Fruit fly (Drosophila melanogaster) whole organism, prepupa: Measurements from ENCODE around the gene Btnd.
A peak's percentile ranks its signal among the peaks of the same experiment; 100 is the strongest.

Source experiments
- Blimp-1 ChIP-seq: fragments of 200-800 bp; sonication (Bioruptor generic); optimal IDR thresholded peaks from 3 replicates; lab custom pipeline; 2017; ENCODE audit warnings: missing biosample characterization, missing genetic modification characterization, mild to moderate bottlenecking, moderate library complexity, missing genetic modification reagents
- CG10631 ChIP-seq: fragments of 200-800 bp; sonication (Bioruptor generic); optimal IDR thresholded peaks from 2 replicates; lab custom pipeline; 2016; ENCODE audit warnings: missing biosample characterization, missing genetic modification characterization
- CG10669 ChIP-seq: fragments of 200-800 bp; sonication (Bioruptor generic); optimal IDR thresholded peaks from 3 replicates; lab custom pipeline; 2018; ENCODE audit warnings: missing biosample characterization, mild to moderate bottlenecking, missing genetic modification characterization, moderate library complexity
- CG11294 ChIP-seq: fragments of 200-800 bp; sonication (Bioruptor generic); IDR thresholded peaks from 2 replicates; pipeline ENCODE4 v1.3.6; 2022; ENCODE audit warnings: missing biosample characterization, missing genetic modification characterization
- CG11902 ChIP-seq: fragments of 200-800 bp; sonication (Bioruptor generic); optimal IDR thresholded peaks from 3 replicates; lab custom pipeline; 2016; ENCODE audit warnings: missing biosample characterization, missing genetic modification characterization
- CG15336 ChIP-seq: fragments of 200-800 bp; sonication (Bioruptor generic); IDR thresholded peaks from 2 replicates; pipeline ENCODE4 v1.3.6; 2022; ENCODE audit warnings: missing biosample characterization, missing genetic modification characterization
- CG1621 ChIP-seq: fragments of 200-800 bp; sonication (Bioruptor generic); optimal IDR thresholded peaks from 3 replicates; lab custom pipeline; 2018; ENCODE audit warnings: missing biosample characterization, mild to moderate bottlenecking, missing genetic modification characterization
- CG3032 ChIP-seq: fragments of 200-800 bp; optimal IDR thresholded peaks from 2 replicates; lab custom pipeline; 2019; ENCODE audit warnings: missing biosample characterization, mild to moderate bottlenecking, missing genetic modification characterization, moderate library complexity
- CG34406 ChIP-seq: fragments of 200-800 bp; sonication (Bioruptor generic); optimal IDR thresholded peaks from 3 replicates; lab custom pipeline; 2016; ENCODE audit warnings: missing biosample characterization, missing genetic modification characterization
- CG3919 ChIP-seq: fragments of 200-800 bp; sonication (Bioruptor generic); optimal IDR thresholded peaks from 3 replicates; lab custom pipeline; 2016; ENCODE audit warnings: missing biosample characterization, missing genetic modification characterization
- CG4318 ChIP-seq: fragments of 200-800 bp; sonication (Bioruptor generic); optimal IDR thresholded peaks from 3 replicates; lab custom pipeline; 2017; ENCODE audit warnings: missing biosample characterization, mild to moderate bottlenecking, missing genetic modification characterization
- CG6808 ChIP-seq: fragments of 200-800 bp; sonication (Bioruptor generic); optimal IDR thresholded peaks from 3 replicates; lab custom pipeline; 2017; ENCODE audit warnings: missing biosample characterization, missing genetic modification characterization, mild to moderate bottlenecking, moderate library complexity, missing genetic modification reagents
- CG7368 ChIP-seq: fragments of 200-800 bp; sonication (Bioruptor generic); optimal IDR thresholded peaks from 3 replicates; lab custom pipeline; 2016; ENCODE audit warnings: missing biosample characterization, missing genetic modification characterization
- CG8119 ChIP-seq: fragments of 200-800 bp; sonication (Bioruptor generic); IDR thresholded peaks from 3 replicates; pipeline ENCODE4 v1.3.6; 2022; ENCODE audit warnings: missing biosample characterization, missing genetic modification characterization
- CG8319 ChIP-seq: fragments of 200-800 bp; sonication (Bioruptor generic); optimal IDR thresholded peaks from 3 replicates; lab custom pipeline; 2016; ENCODE audit warnings: missing biosample characterization, missing genetic modification characterization
- CG8632 ChIP-seq: fragments of 200-800 bp; sonication (Bioruptor generic); optimal IDR thresholded peaks from 3 replicates; lab custom pipeline; 2016; ENCODE audit warnings: missing biosample characterization, missing genetic modification characterization
- CG9139 ChIP-seq: fragments of 200-800 bp; sonication (Bioruptor generic); optimal IDR thresholded peaks from 3 replicates; lab custom pipeline; 2017; ENCODE audit warnings: missing biosample characterization, mild to moderate bottlenecking, missing genetic modification characterization
- Eip75B ChIP-seq: fragments of 200-800 bp; sonication (Bioruptor generic); optimal IDR thresholded peaks from 3 replicates; lab custom pipeline; 2016; ENCODE audit warnings: missing biosample characterization, missing genetic modification characterization
- Eip78C ChIP-seq: fragments of 200-800 bp; sonication (Bioruptor generic); peaks from one replicate; lab custom pipeline; 2016; ENCODE audit warnings: missing biosample characterization, missing genetic modification characterization
- Eip93F ChIP-seq: fragments of 200-800 bp; sonication (Bioruptor generic); optimal IDR thresholded peaks from 2 replicates; lab custom pipeline; 2016; ENCODE audit warnings: missing biosample characterization, mild to moderate bottlenecking, missing genetic modification characterization
- Ets21C ChIP-seq: fragments of 200-800 bp; sonication (Bioruptor generic); optimal IDR thresholded peaks from 3 replicates; lab custom pipeline; 2016; ENCODE audit warnings: missing biosample characterization, missing genetic modification characterization
- Ets96B ChIP-seq: fragments of 200-800 bp; optimal IDR thresholded peaks from 2 replicates; lab custom pipeline; 2019; ENCODE audit warnings: missing biosample characterization, mild to moderate bottlenecking, missing genetic modification characterization, moderate library complexity
- Hr38 ChIP-seq: sonication (Bioruptor generic); optimal IDR thresholded peaks from 2 replicates; lab custom pipeline; 2016; ENCODE audit warnings: missing biosample characterization, missing genetic modification characterization
- Hr4 ChIP-seq: fragments of 200-800 bp; sonication (Bioruptor generic); optimal IDR thresholded peaks from 3 replicates; lab custom pipeline; 2016; ENCODE audit warnings: missing biosample characterization, missing genetic modification characterization
- Lpt ChIP-seq: fragments of 200-800 bp; sonication (Bioruptor generic); optimal IDR thresholded peaks from 3 replicates; lab custom pipeline; 2016; ENCODE audit warnings: missing biosample characterization, missing genetic modification characterization
- OdsH ChIP-seq: fragments of 200-800 bp; sonication (Bioruptor generic); optimal IDR thresholded peaks from 3 replicates; lab custom pipeline; 2016; ENCODE audit warnings: missing biosample characterization, missing genetic modification characterization
- Smox ChIP-seq: fragments of 200-800 bp; sonication (Bioruptor generic); optimal IDR thresholded peaks from 3 replicates; lab custom pipeline; 2016; ENCODE audit warnings: missing biosample characterization, missing genetic modification characterization
- Sox102F ChIP-seq: fragments of 200-800 bp; sonication (Bioruptor generic); optimal IDR thresholded peaks from 2 replicates; lab custom pipeline; 2016; ENCODE audit warnings: missing biosample characterization, mild to moderate bottlenecking, missing genetic modification characterization
- Sox14 ChIP-seq: fragments of 200-800 bp; sonication (Bioruptor generic); optimal IDR thresholded peaks from 3 replicates; lab custom pipeline; 2016; ENCODE audit warnings: missing biosample characterization, missing genetic modification characterization
- achi ChIP-seq: fragments of 200-800 bp; sonication (Bioruptor generic); optimal IDR thresholded peaks from 3 replicates; lab custom pipeline; 2016; ENCODE audit warnings: missing biosample characterization, missing genetic modification characterization
- acj6 ChIP-seq: fragments of 200-800 bp; sonication (Bioruptor generic); optimal IDR thresholded peaks from 3 replicates; lab custom pipeline; 2016; ENCODE audit warnings: missing biosample characterization, missing genetic modification characterization
- cyc ChIP-seq: fragments of 200-800 bp; sonication (Bioruptor generic); optimal IDR thresholded peaks from 3 replicates; lab custom pipeline; 2016; ENCODE audit warnings: missing biosample characterization, missing genetic modification characterization
- dac ChIP-seq: fragments of 200-800 bp; sonication (Bioruptor generic); optimal IDR thresholded peaks from 2 replicates; lab custom pipeline; 2017; ENCODE audit warnings: missing biosample characterization, mild to moderate bottlenecking, missing genetic modification characterization
- dsx ChIP-seq: fragments of 200-800 bp; optimal IDR thresholded peaks from 3 replicates; lab custom pipeline; 2019; ENCODE audit warnings: missing biosample characterization, mild to moderate bottlenecking, missing genetic modification characterization, moderate library complexity; ENCODE audit not compliant: poor library complexity, severe bottlenecking
- eg ChIP-seq: fragments of 200-800 bp; sonication (Bioruptor generic); IDR thresholded peaks from 3 replicates; pipeline ENCODE4 v1.3.6; 2022; ENCODE audit warnings: missing biosample characterization, missing genetic modification characterization
- esn ChIP-seq: fragments of 200-800 bp; sonication (Bioruptor generic); optimal IDR thresholded peaks from 2 replicates; lab custom pipeline; 2016; ENCODE audit warnings: missing biosample characterization, mild to moderate bottlenecking, missing genetic modification characterization, moderate library complexity
- fd85E ChIP-seq: fragments of 200-800 bp; sonication (Bioruptor generic); optimal IDR thresholded peaks from 3 replicates; lab custom pipeline; 2016; ENCODE audit warnings: missing biosample characterization, missing genetic modification characterization
- fkh ChIP-seq: fragments of 200-800 bp; sonication (Bioruptor generic); optimal IDR thresholded peaks from 3 replicates; lab custom pipeline; 2017; ENCODE audit warnings: missing biosample characterization, mild to moderate bottlenecking, missing genetic modification characterization, moderate library complexity
- lz ChIP-seq: fragments of 200-800 bp; sonication (Bioruptor generic); optimal IDR thresholded peaks from 3 replicates; lab custom pipeline; 2016; ENCODE audit warnings: missing biosample characterization, missing genetic modification characterization
- net ChIP-seq: fragments of 200-800 bp; sonication (Bioruptor generic); optimal IDR thresholded peaks from 3 replicates; lab custom pipeline; 2016; ENCODE audit warnings: missing biosample characterization, missing genetic modification characterization
- pdm3 ChIP-seq: fragments of 200-800 bp; sonication (Bioruptor generic); optimal IDR thresholded peaks from 3 replicates; lab custom pipeline; 2016; ENCODE audit warnings: missing biosample characterization, missing genetic modification characterization
- salr ChIP-seq, 2 experiments: fragments of 200-800 bp; sonication (Bioruptor generic); optimal IDR thresholded peaks; 3 replicates each; lab custom pipeline; 2016 to 2018; ENCODE audit warnings: missing biosample characterization in 2 of 2, missing genetic modification characterization in 2 of 2, mild to moderate bottlenecking in 1 of 2
- spab ChIP-seq: fragments of 200-800 bp; sonication (Bioruptor generic); optimal IDR thresholded peaks from 2 replicates; lab custom pipeline; 2017; ENCODE audit warnings: missing biosample characterization, mild to moderate bottlenecking, missing genetic modification characterization, missing genetic modification reagents
- ss ChIP-seq, 2 experiments: fragments of 200-800 bp; sonication (Bioruptor generic); optimal IDR thresholded peaks; 2 replicates in 1 of 2; 3 replicates in 1 of 2; lab custom pipeline; 2017 to 2018; ENCODE audit warnings: mild to moderate bottlenecking in 2 of 2, missing biosample characterization in 2 of 2, missing genetic modification characterization in 2 of 2, moderate library complexity in 1 of 2
- vri ChIP-seq: fragments of 200-800 bp; sonication (Bioruptor generic); optimal IDR thresholded peaks from 3 replicates; lab custom pipeline; 2016; ENCODE audit warnings: missing biosample characterization, mild to moderate bottlenecking, missing genetic modification characterization

The Btnd gene

dm6 chrX:6225472-6226049 is 6.4 kb upstream of the Btnd start, which contains the start of gene dtn:
Gene dtn (plus strand): TSS chrX:6225647.
- TF ChIP-seq Smox (GFP tag; lab: Kevin White, UChicago) (no peak), CG4318 (GFP tag; lab: Kevin White, UChicago) (no peak), fd85E (no peak), CG10669 (GFP tag; lab: Kevin White, UChicago) (no peak), CG3032 (tag; lab: Kevin White, UChicago) (no peak), acj6 (GFP tag; lab: Kevin White, UChicago) (no peak), CG6808 (GFP tag; lab: Kevin White, UChicago) (no peak), CG8119 (GFP tag; lab: Robert Waterston, UW) (peak; percentile 17; the same call in 1 of the 3 replicates)

DNA sequence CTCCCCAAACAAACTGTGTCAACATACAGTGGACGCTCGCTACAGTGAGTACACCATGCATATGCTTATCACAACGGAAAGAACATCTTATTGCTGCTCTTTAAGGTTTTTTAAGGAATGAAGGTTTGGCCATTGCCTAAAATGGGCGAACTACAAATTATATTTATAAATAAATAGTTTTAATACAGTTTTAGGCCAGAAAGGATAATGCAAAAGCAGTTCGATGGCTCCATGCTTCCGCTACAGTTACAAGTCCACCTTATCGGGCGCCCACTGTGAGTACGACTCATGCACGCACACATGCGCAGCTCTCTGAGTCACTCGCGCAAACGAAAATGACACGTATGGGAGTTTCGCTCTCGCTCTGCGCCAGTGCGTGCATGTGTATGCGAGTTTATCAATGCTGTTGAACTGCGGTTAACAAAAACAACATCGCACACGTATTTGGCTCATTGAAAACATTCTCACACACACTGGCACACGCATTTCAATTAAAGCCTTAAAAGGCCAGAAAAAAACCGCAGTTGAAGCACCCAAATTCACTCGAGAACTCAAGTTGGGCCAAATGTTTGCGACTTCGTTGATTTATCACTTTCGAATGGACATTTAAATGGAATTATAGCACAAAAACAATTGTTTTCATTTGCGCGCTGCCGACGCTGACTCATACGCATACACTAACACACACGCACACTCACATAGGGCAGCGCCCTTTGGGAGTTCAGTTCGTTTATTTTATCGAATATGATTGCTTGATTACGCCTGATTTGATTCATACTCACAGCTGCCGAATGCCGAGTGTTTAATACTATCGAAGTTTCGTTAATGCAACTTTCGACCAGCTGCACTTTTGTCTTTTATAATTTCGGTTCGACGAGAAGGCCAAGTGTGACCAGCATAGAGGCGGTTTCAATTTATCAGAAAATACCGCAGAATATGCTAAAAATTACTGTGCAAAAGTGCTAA is 5.4 kb upstream of the Btnd start, which contains the start of gene sqh:
sqh (minus strand) TSS at position 916 of the 966 bp plus-strand sequence.
- peak; percentile 94 for TF ChIP-seq CG8119 (GFP tag; lab: Robert Waterston, UW)
- TF ChIP-seq CG10669 (GFP tag; lab: Kevin White, UChicago) = peak; percentile 83
- peak; percentile 88 for TF ChIP-seq achi (GFP tag; lab: Kevin White, UChicago)
- peak; percentile 69 for TF ChIP-seq spab (GFP tag; lab: Kevin White, UChicago)
- peak; percentile 86 for TF ChIP-seq pdm3 (GFP tag; lab: Kevin White, UChicago)
- TF ChIP-seq CG15336 (GFP tag; lab: Robert Waterston, UW) = peak; percentile 94
- TF ChIP-seq Sox14 (GFP tag; lab: Kevin White, UChicago) = peak; percentile 88
- TF ChIP-seq CG9139 (GFP tag; lab: Kevin White, UChicago) = peak; percentile 69
- peak; percentile 63 for TF ChIP-seq Blimp-1 (GFP tag; lab: Kevin White, UChicago)
- peak; percentile 98 for TF ChIP-seq fkh (GFP tag; lab: Kevin White, UChicago)
- TF ChIP-seq fd85E = peak; percentile 22
- peak; percentile 85 for TF ChIP-seq lz (GFP tag; lab: Kevin White, UChicago)
- peak; percentile 86 for TF ChIP-seq net
- peak; percentile 88 for TF ChIP-seq CG34406 (GFP tag; lab: Kevin White, UChicago)
- TF ChIP-seq CG1621 (tag; lab: Kevin White, UChicago) = peak; percentile 76
- TF ChIP-seq acj6 (GFP tag; lab: Kevin White, UChicago) = peak; percentile 90
- peak; percentile 85 for TF ChIP-seq CG10631
- TF ChIP-seq Ets96B (tag; lab: Kevin White, UChicago) = peak; percentile 77
- peak; percentile 91 for TF ChIP-seq eg (GFP tag; lab: Robert Waterston, UW)
- TF ChIP-seq CG8632 (GFP tag; lab: Kevin White, UChicago) = peak; percentile 80
- TF ChIP-seq Lpt = peak; percentile 84
- peak; percentile 82 for TF ChIP-seq CG6808 (GFP tag; lab: Kevin White, UChicago)
- peak; percentile 78 for TF ChIP-seq Eip75B (GFP tag; lab: Kevin White, UChicago)
- peak; percentile 65 for TF ChIP-seq CG11902
- peak; percentile 61 for TF ChIP-seq Ets21C (GFP tag; lab: Kevin White, UChicago)
- peak; percentile 97 for TF ChIP-seq Eip78C (GFP tag; lab: Kevin White, UChicago)
- TF ChIP-seq Eip93F = peak; percentile 91
- TF ChIP-seq esn (GFP tag; lab: Kevin White, UChicago) = peak; percentile 89
- peak; percentile 84 for TF ChIP-seq vri
- TF ChIP-seq OdsH (GFP tag; lab: Kevin White, UChicago) = peak; percentile 93
- peak; percentile 84 for TF ChIP-seq CG11294 (GFP tag; lab: Robert Waterston, UW)
- peak; percentile 82 to 91 for TF ChIP-seq ss (GFP tag; optimal IDR thresholded peaks at IDR 0.05; lab: Kevin White, UChicago)
- TF ChIP-seq cyc = peak; percentile 75
- TF ChIP-seq CG3919 (GFP tag; lab: Kevin White, UChicago) = peak; percentile 71
- peak; percentile 69 to 75 for TF ChIP-seq salr (GFP tag; optimal IDR thresholded peaks at IDR 0.05; lab: Kevin White, UChicago)
- TF ChIP-seq Hr38 (GFP tag; lab: Kevin White, UChicago) = no peak
- TF ChIP-seq Hr4 = peak; percentile 87
- TF ChIP-seq CG7368 (GFP tag; lab: Kevin White, UChicago) = peak; percentile 77
- TF ChIP-seq Sox102F (GFP tag; lab: Kevin White, UChicago) = peak; percentile 84
- peak; percentile 82 for TF ChIP-seq Smox (GFP tag; lab: Kevin White, UChicago)
- TF ChIP-seq CG8319 = peak; percentile 64
- peak; percentile 79 for TF ChIP-seq dsx
- peak; percentile 88 for TF ChIP-seq dac
